Fruit fly (Drosophila melanogaster) whole organism, embryonic: ENCODE results near the gene park.

Source experiments
- ATbp ChIP-seq: fragments of 200-800 bp; sonication (Bioruptor generic); optimal IDR thresholded peaks from 2 replicates; lab custom pipeline; 2017; ENCODE audit warnings: missing biosample characterization, mild to moderate bottlenecking, missing genetic modification characterization, missing genetic modification reagents
- B-H1 ChIP-seq: fragments of 200-800 bp; sonication (Bioruptor generic); IDR thresholded peaks from 3 replicates; pipeline ENCODE4 v1.3.6; 2022; ENCODE audit warnings: missing biosample characterization, missing genetic modification characterization
- CG12659 ChIP-seq: fragments of 200-800 bp; sonication (Bioruptor generic); optimal IDR thresholded peaks from 3 replicates; lab custom pipeline; 2017; ENCODE audit warnings: mild to moderate bottlenecking, missing biosample characterization, missing genetic modification reagents, missing genetic modification characterization
- CG12769 ChIP-seq: fragments of 200-800 bp; sonication (Bioruptor generic); optimal IDR thresholded peaks from 2 replicates; lab custom pipeline; 2019; ENCODE audit warnings: missing biosample characterization, mild to moderate bottlenecking, missing genetic modification characterization, moderate library complexity
- CG13123 ChIP-seq: fragments of 200-800 bp; sonication (Bioruptor generic); optimal IDR thresholded peaks from 2 replicates; lab custom pipeline; 2016; ENCODE audit warnings: missing biosample characterization, missing genetic modification characterization
- CG13775 ChIP-seq: fragments of 200-800 bp; sonication (Bioruptor generic); optimal IDR thresholded peaks from 3 replicates; lab custom pipeline; 2017; ENCODE audit warnings: missing biosample characterization, mild to moderate bottlenecking, missing genetic modification characterization
- CG16779 ChIP-seq: fragments of 200-800 bp; sonication (Bioruptor generic); IDR thresholded peaks from 2 replicates; pipeline ENCODE4 v1.3.6; 2022; ENCODE audit warnings: missing biosample characterization, missing genetic modification characterization
- CG17568 ChIP-seq: fragments of 200-800 bp; sonication (Bioruptor generic); optimal IDR thresholded peaks from 2 replicates; lab custom pipeline; 2018; ENCODE audit warnings: missing biosample characterization, mild to moderate bottlenecking, missing genetic modification characterization, moderate library complexity
- CG17829 ChIP-seq: fragments of 200-800 bp; optimal IDR thresholded peaks from 2 replicates; lab custom pipeline; 2019; ENCODE audit warnings: missing biosample characterization, mild to moderate bottlenecking, missing genetic modification characterization, moderate library complexity
- CG18599 ChIP-seq: fragments of 200-800 bp; sonication (Bioruptor generic); optimal IDR thresholded peaks from 3 replicates; lab custom pipeline; 2017; ENCODE audit warnings: missing biosample characterization, missing genetic modification characterization, mild to moderate bottlenecking, moderate library complexity, missing genetic modification reagents
- CG2129 ChIP-seq: fragments of 200-800 bp; sonication (Bioruptor generic); IDR thresholded peaks from 2 replicates; pipeline ENCODE4 v1.3.6; 2022; ENCODE audit warnings: missing biosample characterization, missing genetic modification characterization; ENCODE audit not compliant: partially characterized antibody
- CG3995 ChIP-seq: fragments of 200-800 bp; sonication (Bioruptor generic); optimal IDR thresholded peaks from 3 replicates; lab custom pipeline; 2016; ENCODE audit warnings: missing biosample characterization, missing genetic modification characterization
- CG42726 ChIP-seq: fragments of 200-800 bp; sonication (Bioruptor generic); IDR thresholded peaks from 2 replicates; pipeline ENCODE4 v1.3.6; 2022; ENCODE audit warnings: missing biosample characterization, missing genetic modification characterization; ENCODE audit not compliant: partially characterized antibody
- CG4360 ChIP-seq: fragments of 200-800 bp; sonication (Bioruptor generic); IDR thresholded peaks from 2 replicates; pipeline ENCODE4 v1.3.6; 2022; ENCODE audit warnings: missing biosample characterization, missing genetic modification characterization
- CG4707 ChIP-seq: fragments of 200-800 bp; sonication (Bioruptor generic); optimal IDR thresholded peaks from 2 replicates; lab custom pipeline; 2018; ENCODE audit warnings: missing biosample characterization, mild to moderate bottlenecking, missing genetic modification characterization, moderate library complexity
- CG6254 ChIP-seq: fragments of 200-800 bp; sonication (Bioruptor generic); optimal IDR thresholded peaks from 3 replicates; lab custom pipeline; 2017; ENCODE audit warnings: mild to moderate bottlenecking, missing biosample characterization, missing genetic modification reagents, missing genetic modification characterization
- CG6765 ChIP-seq: fragments of 200-800 bp; sonication (Bioruptor generic); optimal IDR thresholded peaks from 3 replicates; lab custom pipeline; 2017; ENCODE audit warnings: missing biosample characterization, mild to moderate bottlenecking, missing genetic modification characterization
- CG7271 ChIP-seq: fragments of 200-800 bp; sonication (Bioruptor generic); optimal IDR thresholded peaks from 2 replicates; lab custom pipeline; 2018; ENCODE audit warnings: missing biosample characterization, mild to moderate bottlenecking, missing genetic modification characterization, moderate library complexity
- CG9876 ChIP-seq: fragments of 200-800 bp; sonication (Bioruptor generic); optimal IDR thresholded peaks from 2 replicates; lab custom pipeline; 2016; ENCODE audit warnings: missing biosample characterization, missing genetic modification characterization
- E2f2 ChIP-seq: fragments of 200-800 bp; sonication (Bioruptor generic); IDR thresholded peaks from 2 replicates; pipeline ENCODE4 v1.3.6; 2022; ENCODE audit warnings: missing biosample characterization, missing genetic modification characterization
- Fer1 ChIP-seq: fragments of 200-800 bp; sonication (Bioruptor generic); optimal IDR thresholded peaks from 2 replicates; lab custom pipeline; 2017; ENCODE audit warnings: missing biosample characterization, mild to moderate bottlenecking, missing genetic modification characterization
- Hmr ChIP-seq: fragments of 200-800 bp; sonication (Bioruptor generic); optimal IDR thresholded peaks from 3 replicates; lab custom pipeline; 2017; ENCODE audit warnings: mild to moderate bottlenecking, missing biosample characterization, missing genetic modification reagents, missing genetic modification characterization
- Lhr ChIP-seq: fragments of 200-800 bp; sonication (Bioruptor generic); optimal IDR thresholded peaks from 3 replicates; lab custom pipeline; 2017; ENCODE audit warnings: mild to moderate bottlenecking, missing biosample characterization, missing genetic modification reagents, missing genetic modification characterization
- Med ChIP-seq: fragments of 200-800 bp; sonication (Bioruptor generic); peaks from one replicate; lab custom pipeline; 2016; ENCODE audit warnings: missing biosample characterization, missing genetic modification characterization, mild to moderate bottlenecking, inconsistent platforms, moderate library complexity
- Nf-YC ChIP-seq: fragments of 200-800 bp; optimal IDR thresholded peaks from 3 replicates; lab custom pipeline; 2019; ENCODE audit warnings: missing biosample characterization, mild to moderate bottlenecking, missing genetic modification characterization, moderate library complexity
- Oli ChIP-seq: fragments of 200-800 bp; sonication (Bioruptor generic); optimal IDR thresholded peaks from 2 replicates; lab custom pipeline; 2018; ENCODE audit warnings: missing biosample characterization, mild to moderate bottlenecking, missing genetic modification characterization, moderate library complexity
- Ptx1 ChIP-seq: fragments of 200-800 bp; sonication (Bioruptor generic); IDR thresholded peaks from 2 replicates; pipeline ENCODE4 v1.3.6; 2022; ENCODE audit warnings: missing biosample characterization, missing genetic modification characterization
- abd-A ChIP-seq: fragments of 200-800 bp; sonication (Bioruptor generic); optimal IDR thresholded peaks from 3 replicates; lab custom pipeline; 2019; ENCODE audit warnings: missing biosample characterization, mild to moderate bottlenecking, missing genetic modification characterization, moderate library complexity
- cato ChIP-seq: fragments of 200-800 bp; sonication (Bioruptor generic); optimal IDR thresholded peaks from 2 replicates; lab custom pipeline; 2016; ENCODE audit warnings: missing biosample characterization, missing genetic modification characterization, borderline replicate concordance
- cg ChIP-seq: fragments of 200-800 bp; sonication (Bioruptor generic); optimal IDR thresholded peaks from 3 replicates; lab custom pipeline; 2019; ENCODE audit warnings: missing biosample characterization, mild to moderate bottlenecking, missing genetic modification characterization, moderate library complexity
- chinmo ChIP-seq: fragments of 200-800 bp; sonication (Bioruptor generic); IDR thresholded peaks from 4 replicates; pipeline ENCODE4 v1.3.6; 2022; ENCODE audit warnings: missing biosample characterization, missing genetic modification characterization; ENCODE audit not compliant: partially characterized antibody
- dati ChIP-seq: fragments of 200-800 bp; sonication (Bioruptor generic); IDR thresholded peaks from 2 replicates; pipeline ENCODE4 v1.3.6; 2022; ENCODE audit warnings: missing biosample characterization, missing genetic modification characterization
- fru ChIP-seq: fragments of >200 bp; optimal IDR thresholded peaks from 2 replicates; lab custom pipeline; 2017
- jing ChIP-seq: fragments of 200-800 bp; sonication (Bioruptor generic); optimal IDR thresholded peaks from 2 replicates; lab custom pipeline; 2018; ENCODE audit warnings: missing biosample characterization, mild to moderate bottlenecking, missing genetic modification characterization
- lab ChIP-seq: fragments of 200-800 bp; sonication (Bioruptor generic); optimal IDR thresholded peaks from 3 replicates; lab custom pipeline; 2017; ENCODE audit warnings: missing biosample characterization, missing genetic modification characterization, mild to moderate bottlenecking, moderate library complexity, missing genetic modification reagents
- mld ChIP-seq: fragments of 200-800 bp; sonication (Bioruptor generic); IDR thresholded peaks from 3 replicates; pipeline ENCODE4 v1.3.6; 2022; ENCODE audit warnings: missing biosample characterization, missing genetic modification characterization; ENCODE audit not compliant: partially characterized antibody
- nerfin-1 ChIP-seq: fragments of 200-800 bp; sonication (Bioruptor generic); optimal IDR thresholded peaks from 3 replicates; lab custom pipeline; 2019; ENCODE audit warnings: missing biosample characterization, mild to moderate bottlenecking, missing genetic modification characterization, moderate library complexity
- prd ChIP-seq, 3 experiments: fragments of >200 bp in 2 of 3; fragments of 200-800 bp in 1 of 3; sonication (Bioruptor generic) in 1 of 3; optimal IDR thresholded peaks in 2 of 3; IDR thresholded peaks in 1 of 3; 2 replicates in 2 of 3; 3 replicates in 1 of 3; pipeline versions ENCODE4 v1.3.6 to Lab custom; 2017 to 2022; ENCODE audit warnings: missing biosample characterization in 1 of 3, missing genetic modification characterization in 1 of 3
- pros ChIP-seq: fragments of 200-800 bp; sonication (Bioruptor generic); optimal IDR thresholded peaks from 3 replicates; lab custom pipeline; 2019; ENCODE audit warnings: missing biosample characterization, mild to moderate bottlenecking, missing genetic modification characterization, moderate library complexity
- pzg ChIP-seq: fragments of 200-800 bp; sonication (Bioruptor generic); optimal IDR thresholded peaks from 3 replicates; lab custom pipeline; 2018; ENCODE audit warnings: missing biosample characterization, mild to moderate bottlenecking, missing genetic modification characterization, moderate library complexity
- run ChIP-seq: fragments of 200-800 bp; sonication (Bioruptor generic); optimal IDR thresholded peaks from 3 replicates; lab custom pipeline; 2018; ENCODE audit warnings: missing biosample characterization, mild to moderate bottlenecking, missing genetic modification characterization
- seq ChIP-seq: fragments of 200-800 bp; sonication (Bioruptor generic); IDR thresholded peaks from 2 replicates; pipeline ENCODE4 v1.3.6; 2022; ENCODE audit warnings: missing biosample characterization, missing genetic modification characterization
- unc-4 ChIP-seq: fragments of 200-800 bp; sonication (Bioruptor generic); IDR thresholded peaks from 2 replicates; pipeline ENCODE4 v1.3.6; 2022; ENCODE audit warnings: missing biosample characterization, missing genetic modification characterization; ENCODE audit not compliant: partially characterized antibody
- zen2 ChIP-seq: fragments of 200-800 bp; sonication (Bioruptor generic); IDR thresholded peaks from 3 replicates; pipeline ENCODE4 v1.3.6; 2022; ENCODE audit warnings: missing biosample characterization, missing genetic modification characterization; ENCODE audit not compliant: partially characterized antibody
- zfh2 ChIP-seq: fragments of 200-800 bp; sonication (Bioruptor generic); optimal IDR thresholded peaks from 2 replicates; lab custom pipeline; 2016; ENCODE audit warnings: missing biosample characterization, missing genetic modification characterization

Gene park

dm6 chr3L:21216697-21217291 lies 20.1 kb upstream of the park start, which contains the start of the genes Trmt112 and Ilk (continued):
- TF ChIP-seq jing (GFP tag; lab: Kevin White, UChicago) (no peak), CG3995 (GFP tag; lab: Kevin White, UChicago) (peak; percentile 6), cato (GFP tag; lab: Kevin White, UChicago) (no peak), Lhr (GFP tag; lab: Kevin White, UChicago) (peak; percentile 46), zen2 (GFP tag; lab: Robert Waterston, UW) (peak; percentile 62)

- TF ChIP-seq zfh2 (no peak), CG7271 (tag; lab: Kevin White, UChicago) (no peak), CG4707 (no peak), CG6254 (GFP tag; lab: Kevin White, UChicago) (no peak), ATbp (no peak), CG12769 (tag; lab: Kevin White, UChicago) (no peak), Med (peak; percentile 80), CG18599 (GFP tag; lab: Kevin White, UChicago) (peak; percentile 48), Fer1 (GFP tag; lab: Kevin White, UChicago) (peak; percentile 34), seq (peak; percentile 36; the same call in 1 of the 2 replicates), CG2129 (GFP tag; lab: Robert Waterston, UW) (no peak), CG13123 (GFP tag; lab: Kevin White, UChicago) (no peak), abd-A (tag; lab: Kevin White, UChicago) (peak; percentile 80), chinmo (0 out of 4 replicates have a peak, but pooled peaks have one; percentile 5), CG9876 (GFP tag; lab: Kevin White, UChicago) (no peak), lab (peak; percentile 43), B-H1 (GFP tag; lab: Robert Waterston, UW) (no peak), mld (GFP tag; lab: Robert Waterston, UW) (no peak), E2f2 (GFP tag; lab: Robert Waterston, UW) (peak; percentile 83), CG17568 (no peak), pzg (GFP tag; lab: Kevin White, UChicago) (peak; percentile 36), CG13775 (GFP tag; lab: Kevin White, UChicago) (no peak), fru (no peak), CG42726 (GFP tag; lab: Robert Waterston, UW) (no peak; the same call in 1 of the 2 replicates), unc-4 (peak; percentile 44; the same call in 1 of the 2 replicates), prd (optimal IDR thresholded peaks at IDR 0.05; lab: Kevin White, UChicago) (no peak), prd (GFP tag; IDR thresholded peaks at IDR 0.05; lab: Robert Waterston, UW) (no peak), CG6765 (GFP tag; lab: Kevin White, UChicago) (peak; percentile 13), dati (GFP tag; lab: Robert Waterston, UW) (no peak), CG4360 (no peak), CG17829 (no peak), CG12659 (GFP tag; lab: Kevin White, UChicago) (no peak), Ptx1 (GFP tag; lab: Robert Waterston, UW) (no peak), Oli (tag; lab: Kevin White, UChicago) (no peak), run (tag; lab: Kevin White, UChicago) (no peak), nerfin-1 (peak; percentile 95), Nf-YC (tag; lab: Kevin White, UChicago) (peak; percentile 22), cg (GFP tag; lab: Kevin White, UChicago) (peak; percentile 34), CG16779 (peak; percentile 89), Hmr (GFP tag; lab: Kevin White, UChicago) (peak; percentile 33), pros (GFP tag; lab: Kevin White, UChicago) (peak; percentile 4)
Measured at dm6 chr3L:21209921-21210532, 13.4 kb upstream of the park start, which contains the start of the genes CG10510 and CG10508. Gene CG10510, minus strand, starts transcription at chr3L:21210084. Gene CG10508, plus strand, starts transcription at chr3L:21210215.
